Worm (Caenorhabditis elegans) whole organism, young adult: ENCODE results near the gene dhs-19.

ENCODE experiments used
- B0019.2 ChIP-seq: fragments of 200-800 bp; sonication (Bioruptor generic); conservative IDR thresholded peaks from 2 replicates; pipeline ENCODE4 v1.3.6; 2022; ENCODE audit warnings: missing genetic modification reagents, missing genetic modification characterization, missing compliant biosample characterization
- B0035.1 ChIP-seq: sonication (generic microtip); optimal IDR thresholded peaks from 2 replicates; lab custom pipeline; 2016; ENCODE audit warnings: missing genetic modification characterization, mild to moderate bottlenecking, missing compliant biosample characterization, missing genotype, missing genetic modification reagents
- C06A6.2 ChIP-seq: fragments of 200-800 bp; sonication (Bioruptor generic); conservative IDR thresholded peaks from 2 replicates; pipeline ENCODE4 v1.3.6; 2022; ENCODE audit warnings: missing genetic modification characterization, missing compliant biosample characterization
- F10E7.11 ChIP-seq: sonication (generic microtip); optimal IDR thresholded peaks from 2 replicates; lab custom pipeline; 2017; ENCODE audit warnings: mild to moderate bottlenecking, missing genetic modification characterization, moderate library complexity, missing compliant biosample characterization
- F39B2.1 ChIP-seq: fragments of 200-800 bp; sonication (Bioruptor generic); IDR thresholded peaks from 2 replicates; pipeline ENCODE4 v1.3.6; 2022; ENCODE audit warnings: missing genetic modification reagents, missing genetic modification characterization, missing compliant biosample characterization
- F49E8.2 ChIP-seq: sonication (generic microtip); optimal IDR thresholded peaks from 3 replicates; lab custom pipeline; 2017; ENCODE audit warnings: missing genetic modification characterization, mild to moderate bottlenecking, missing compliant biosample characterization, antibody characterized with exemption, moderate library complexity; ENCODE audit not compliant: insufficient read depth
- F55B11.4 ChIP-seq: sonication (generic microtip); optimal IDR thresholded peaks from 2 replicates; lab custom pipeline; 2016; ENCODE audit warnings: missing compliant biosample characterization, missing genetic modification characterization, borderline replicate concordance; ENCODE audit not compliant: insufficient read depth
- F57C9.4 ChIP-seq: sonication (generic microtip); optimal IDR thresholded peaks from 2 replicates; lab custom pipeline; 2017; ENCODE audit warnings: mild to moderate bottlenecking, missing genetic modification characterization, missing compliant biosample characterization
- T07F8.4 ChIP-seq: sonication (generic microtip); optimal IDR thresholded peaks from 2 replicates; lab custom pipeline; 2016; ENCODE audit warnings: mild to moderate bottlenecking, missing genetic modification characterization, moderate library complexity, missing compliant biosample characterization
- Y53F4B.3 ChIP-seq: fragments of 200-800 bp; sonication (Bioruptor generic); IDR thresholded peaks from 2 replicates; pipeline ENCODE4 v1.3.6; 2022; ENCODE audit warnings: missing genetic modification reagents, missing genetic modification characterization, missing compliant biosample characterization
- Y53G8AR.9 ChIP-seq: fragments of 200-800 bp; sonication (Bioruptor generic); conservative IDR thresholded peaks from 2 replicates; pipeline ENCODE4 v1.3.6; 2022; ENCODE audit warnings: missing genetic modification reagents, missing genetic modification characterization, missing compliant biosample characterization
- ZK185.1 ChIP-seq: sonication (generic microtip); optimal IDR thresholded peaks from 2 replicates; lab custom pipeline; 2016; ENCODE audit warnings: mild to moderate bottlenecking, missing genetic modification characterization, missing compliant biosample characterization; ENCODE audit not compliant: poor library complexity, severe bottlenecking
- akir-1 ChIP-seq: fragments of 200-800 bp; sonication (Bioruptor generic); optimal IDR thresholded peaks from 2 replicates; lab custom pipeline; 2018; ENCODE audit warnings: mild to moderate bottlenecking, missing genetic modification characterization, moderate library complexity, missing compliant biosample characterization
- ama-1 ChIP-seq, 3 experiments: fragments of 150-350 bp in 1 of 3; sonication (generic microtip) in 2 of 3; optimal IDR thresholded peaks; 2 replicates each; lab custom pipeline; 2014 to 2018; ENCODE audit warnings: missing biosample characterization in 2 of 3, missing genetic modification characterization in 2 of 3, missing genetic modification reagents in 2 of 3
- athp-1 ChIP-seq: sonication (generic microtip); optimal IDR thresholded peaks from 2 replicates; lab custom pipeline; 2017; ENCODE audit warnings: mild to moderate bottlenecking, missing genetic modification characterization, missing compliant biosample characterization
- attf-3 ChIP-seq: fragments of 200-800 bp; sonication (Bioruptor generic); conservative IDR thresholded peaks from 2 replicates; pipeline ENCODE4 v1.3.6; 2022; ENCODE audit warnings: missing genetic modification reagents, missing genetic modification characterization, missing compliant biosample characterization
- attf-6 ChIP-seq: fragments of 200-800 bp; sonication (Bioruptor generic); IDR thresholded peaks from 2 replicates; pipeline ENCODE4 v1.3.6; 2022; ENCODE audit warnings: missing genetic modification reagents, missing genetic modification characterization, missing compliant biosample characterization
- ccch-3 ChIP-seq: fragments of 200-800 bp; sonication (Bioruptor generic); optimal IDR thresholded peaks from 2 replicates; lab custom pipeline; 2018; ENCODE audit warnings: mild to moderate bottlenecking, missing genetic modification characterization, missing compliant biosample characterization
- cebp-2 ChIP-seq: fragments of 200-800 bp; sonication (Bioruptor generic); IDR thresholded peaks from 2 replicates; pipeline ENCODE4 v1.3.6; 2022; ENCODE audit warnings: missing genetic modification characterization, missing compliant biosample characterization
- ceh-27 ChIP-seq: fragments of 200-800 bp; sonication (Bioruptor generic); optimal IDR thresholded peaks from 2 replicates; lab custom pipeline; 2018; ENCODE audit warnings: mild to moderate bottlenecking, missing genetic modification characterization, moderate library complexity, missing compliant biosample characterization
- ceh-58 ChIP-seq: fragments of 200-800 bp; sonication (Bioruptor generic); IDR thresholded peaks from 2 replicates; pipeline ENCODE4 v1.3.6; 2022; ENCODE audit warnings: missing genetic modification characterization, missing compliant biosample characterization
- chd-7 ChIP-seq: sonication (generic microtip); optimal IDR thresholded peaks from 2 replicates; lab custom pipeline; 2016; ENCODE audit warnings: mild to moderate bottlenecking, missing genetic modification characterization, moderate library complexity, missing compliant biosample characterization
- dox-1 ChIP-seq: fragments of 200-800 bp; sonication (Bioruptor generic); IDR thresholded peaks from 2 replicates; pipeline ENCODE4 v1.3.6; 2022; ENCODE audit warnings: missing genetic modification reagents, missing genetic modification characterization, missing compliant biosample characterization
- dpff-1 ChIP-seq: sonication (generic microtip); optimal IDR thresholded peaks from 2 replicates; lab custom pipeline; 2017; ENCODE audit warnings: mild to moderate bottlenecking, missing genetic modification characterization, missing compliant biosample characterization
- egl-44 ChIP-seq: fragments of 200-800 bp; sonication (Bioruptor generic); IDR thresholded peaks from 2 replicates; pipeline ENCODE4 v1.3.6; 2022; ENCODE audit warnings: missing genetic modification reagents, missing genetic modification characterization, missing compliant biosample characterization
- egrh-3 ChIP-seq: fragments of 200-800 bp; sonication (Bioruptor generic); IDR thresholded peaks from 2 replicates; pipeline ENCODE4 v1.3.6; 2022; ENCODE audit warnings: missing genetic modification reagents, missing genetic modification characterization, missing compliant biosample characterization
- ekl-4 ChIP-seq: fragments of 200-800 bp; sonication (Bioruptor generic); IDR thresholded peaks from 2 replicates; pipeline ENCODE4 v1.3.6; 2022; ENCODE audit warnings: missing genetic modification reagents, missing genetic modification characterization, missing compliant biosample characterization
- fkh-3 ChIP-seq: sonication (generic microtip); optimal IDR thresholded peaks from 2 replicates; lab custom pipeline; 2016; ENCODE audit warnings: mild to moderate bottlenecking, missing genetic modification characterization, missing compliant biosample characterization
- hlh-26 ChIP-seq: fragments of 200-800 bp; sonication (Bioruptor generic); conservative IDR thresholded peaks from 2 replicates; pipeline ENCODE4 v1.3.6; 2022; ENCODE audit warnings: missing genetic modification reagents, missing genetic modification characterization, missing compliant biosample characterization
- hmg-20 ChIP-seq: fragments of 200-800 bp; sonication (Bioruptor generic); IDR thresholded peaks from 2 replicates; pipeline ENCODE4 v1.3.6; 2022; ENCODE audit warnings: missing genetic modification reagents, missing genetic modification characterization, missing compliant biosample characterization
- hsf-1 ChIP-seq: fragments of 200-800 bp; sonication (Bioruptor generic); IDR thresholded peaks from 2 replicates; pipeline ENCODE4 v1.3.6; 2022; ENCODE audit warnings: missing genetic modification reagents, missing genetic modification characterization, missing compliant biosample characterization
- let-526 ChIP-seq: fragments of 200-800 bp; sonication (Bioruptor generic); IDR thresholded peaks from 2 replicates; pipeline ENCODE4 v1.3.6; 2022; ENCODE audit warnings: missing genetic modification reagents, missing genetic modification characterization, missing compliant biosample characterization
- madf-3 ChIP-seq: fragments of 200-800 bp; sonication (Bioruptor generic); IDR thresholded peaks from 2 replicates; pipeline ENCODE4 v1.3.6; 2022; ENCODE audit warnings: missing genetic modification reagents, missing genetic modification characterization, missing compliant biosample characterization
- madf-6 ChIP-seq: fragments of 200-800 bp; sonication (Bioruptor generic); IDR thresholded peaks from 2 replicates; pipeline ENCODE4 v1.3.6; 2022; ENCODE audit warnings: missing genetic modification reagents, missing genetic modification characterization, missing compliant biosample characterization
- mel-28 ChIP-seq: sonication (generic microtip); optimal IDR thresholded peaks from 2 replicates; lab custom pipeline; 2016; ENCODE audit warnings: borderline replicate concordance, mild to moderate bottlenecking, missing genetic modification characterization, missing compliant biosample characterization
- nfya-1 ChIP-seq: sonication (generic microtip); optimal IDR thresholded peaks from 2 replicates; lab custom pipeline; 2017; ENCODE audit warnings: antibody characterized with exemption, missing compliant biosample characterization, missing genetic modification characterization, borderline replicate concordance; ENCODE audit not compliant: insufficient read depth
- nfya-2 ChIP-seq: fragments of 200-800 bp; sonication (Bioruptor generic); IDR thresholded peaks from 2 replicates; pipeline ENCODE4 v1.3.6; 2022; ENCODE audit warnings: missing genetic modification reagents, missing genetic modification characterization, missing compliant biosample characterization
- nhr-120 ChIP-seq: fragments of 200-800 bp; sonication (Bioruptor generic); IDR thresholded peaks from 2 replicates; pipeline ENCODE4 v1.3.6; 2022; ENCODE audit warnings: missing genetic modification characterization, missing compliant biosample characterization
- nhr-179 ChIP-seq: sonication (generic microtip); optimal IDR thresholded peaks from 2 replicates; lab custom pipeline; 2016; ENCODE audit warnings: mild to moderate bottlenecking, missing genetic modification characterization, missing compliant biosample characterization
- nhr-80 ChIP-seq: sonication (generic microtip); optimal IDR thresholded peaks from 2 replicates; lab custom pipeline; 2016; ENCODE audit warnings: missing genetic modification characterization, missing compliant biosample characterization
- pbrm-1 ChIP-seq: fragments of 200-800 bp; sonication (Bioruptor generic); IDR thresholded peaks from 2 replicates; pipeline ENCODE4 v1.3.6; 2022; ENCODE audit warnings: missing genetic modification reagents, missing genetic modification characterization, missing compliant biosample characterization
- rec-8 ChIP-seq, 2 experiments: sonication (generic microtip); optimal IDR thresholded peaks; 2 replicates each; lab custom pipeline; 2016; ENCODE audit warnings: mild to moderate bottlenecking in 2 of 2, missing genetic modification characterization in 2 of 2, missing genetic modification reagents in 2 of 2, missing genotype in 2 of 2, missing biosample characterization in 1 of 2, missing compliant biosample characterization in 1 of 2, moderate library complexity in 1 of 2
- repo-1 ChIP-seq: sonication (generic microtip); optimal IDR thresholded peaks from 2 replicates; lab custom pipeline; 2017; ENCODE audit warnings: mild to moderate bottlenecking, missing genetic modification characterization, missing compliant biosample characterization
- rpc-1 ChIP-seq, 2 experiments: fragments of 150-350 bp in 1 of 2; sonication (generic microtip) in 1 of 2; optimal IDR thresholded peaks; 2 replicates each; lab custom pipeline; 2014 to 2018; ENCODE audit warnings: missing biosample characterization in 1 of 2, missing genetic modification characterization in 1 of 2, missing genetic modification reagents in 1 of 2, missing genotype in 1 of 2
- snpc-3.4 ChIP-seq: sonication (generic microtip); optimal IDR thresholded peaks from 2 replicates; lab custom pipeline; 2017; ENCODE audit warnings: missing genetic modification characterization, mild to moderate bottlenecking, missing compliant biosample characterization, antibody characterized with exemption, moderate library complexity, missing genotype, missing genetic modification reagents
- tbp1 ChIP-seq: fragments of 200-800 bp; sonication (Bioruptor generic); optimal IDR thresholded peaks from 2 replicates; lab custom pipeline; 2018; ENCODE audit warnings: mild to moderate bottlenecking, missing genetic modification characterization, missing compliant biosample characterization
- tbx-9 ChIP-seq: sonication (generic microtip); optimal IDR thresholded peaks from 2 replicates; lab custom pipeline; 2016; ENCODE audit warnings: borderline replicate concordance, missing genetic modification characterization, inconsistent platforms, missing compliant biosample characterization
- unc-62 ChIP-seq: fragments of 150-350 bp; optimal IDR thresholded peaks from 2 replicates; lab custom pipeline; 2014; ENCODE audit warnings: missing biosample characterization, missing genetic modification reagents, missing genetic modification characterization
- ztf-22 ChIP-seq: fragments of 200-800 bp; sonication (Bioruptor generic); optimal IDR thresholded peaks from 2 replicates; lab custom pipeline; 2018; ENCODE audit warnings: mild to moderate bottlenecking, missing genetic modification characterization, moderate library complexity, missing compliant biosample characterization

dhs-19 gene

DNA sequence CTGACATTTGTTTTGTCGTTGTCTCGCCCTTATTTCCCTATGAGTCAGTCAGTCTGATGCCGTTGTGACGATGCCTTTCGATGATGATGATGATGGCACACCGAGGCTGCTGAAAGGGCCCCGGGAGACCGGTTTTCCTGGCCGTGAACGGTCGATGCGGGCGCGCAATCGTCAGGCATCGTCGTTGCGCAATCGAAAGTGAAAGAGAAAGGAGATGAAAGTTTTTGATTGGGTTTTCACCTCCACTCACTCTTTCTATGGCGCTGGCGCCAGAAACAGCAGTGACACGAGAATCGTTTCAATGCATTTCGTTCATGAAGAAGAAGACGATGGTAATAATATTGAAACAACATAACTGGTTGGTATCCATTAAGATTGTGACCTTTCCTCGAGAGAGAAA, 42.7 kb upstream of the dhs-19 start (continued):
- TF ChIP-seq snpc-3.4 (tag; lab: Kevin White, UChicago), result no peak
- TF ChIP-seq F55B11.4, result no peak
- no peak for TF ChIP-seq nfya-2 (GFP tag; lab: Robert Waterston, UW)
- TF ChIP-seq egrh-3 (GFP tag; lab: Robert Waterston, UW), result no peak
- no peak for TF ChIP-seq madf-3 (GFP tag; lab: Robert Waterston, UW)
- no peak for TF ChIP-seq tbx-9
- no peak for TF ChIP-seq attf-3 (GFP tag; lab: Robert Waterston, UW)
- no peak for TF ChIP-seq hmg-20 (GFP tag; lab: Robert Waterston, UW)
- TF ChIP-seq nhr-179, result no peak
- TF ChIP-seq rec-8 (tag; optimal IDR thresholded peaks at IDR 0.05; lab: Kevin White, UChicago), result no peak
- TF ChIP-seq Y53G8AR.9, result 0 out of 2 replicates have a peak, but pooled peaks have one; percentile 19
- TF ChIP-seq tbp1 (GFP tag; lab: Kevin White, UChicago), result no peak
- TF ChIP-seq pbrm-1, result peak; percentile 49; the same call in 1 of the 2 replicates
- no peak for TF ChIP-seq dox-1
- TF ChIP-seq chd-7 (tag; lab: Kevin White, UChicago), result no peak
- TF ChIP-seq ztf-22 (GFP tag; lab: Kevin White, UChicago), result no peak
- no peak for TF ChIP-seq rpc-1 (optimal IDR thresholded peaks at IDR 0.05; lab: Kevin White, UChicago)
- TF ChIP-seq rpc-1 (tag; optimal IDR thresholded peaks at IDR 0.05; lab: Kevin White, UChicago), result no peak
- TF ChIP-seq unc-62 (GFP tag; lab: Kevin White, UChicago), result no peak
- no peak for TF ChIP-seq attf-6 (GFP tag; lab: Robert Waterston, UW)
- no peak for TF ChIP-seq fkh-3
- TF ChIP-seq ZK185.1, result no peak
- TF ChIP-seq Y53F4B.3, result no peak
- TF ChIP-seq madf-6, result no peak
- no peak for TF ChIP-seq ama-1 (optimal IDR thresholded peaks at IDR 0.05; lab: Kevin White, UChicago)
- no peak for TF ChIP-seq ama-1 (GFP tag; optimal IDR thresholded peaks at IDR 0.05; lab: Kevin White, UChicago)
- TF ChIP-seq mel-28 (tag; lab: Kevin White, UChicago), result no peak
- TF ChIP-seq F49E8.2, result no peak
- no peak for TF ChIP-seq egl-44 (GFP tag; lab: Robert Waterston, UW)
- peak; percentile 74 for TF ChIP-seq akir-1
- TF ChIP-seq dpff-1, result no peak
- no peak for TF ChIP-seq F57C9.4 (tag; lab: Kevin White, UChicago)
- no peak for TF ChIP-seq B0035.1 (tag; lab: Kevin White, UChicago)
- no peak for TF ChIP-seq F10E7.11 (tag; lab: Kevin White, UChicago)
- peak; percentile 27 for TF ChIP-seq ceh-27 (GFP tag; lab: Kevin White, UChicago)
- TF ChIP-seq nhr-120 (GFP tag; lab: Robert Waterston, UW), result 0 out of 2 replicates have a peak, but pooled peaks have one; percentile 75
- 0 out of 2 replicates have a peak, but pooled peaks have one; percentile 33 for TF ChIP-seq ceh-58 (GFP tag; lab: Robert Waterston, UW)

ce11 chrV:11532535-11532853, 42.2 kb upstream of the dhs-19 start:
- no peak for TF ChIP-seq hlh-26 (GFP tag; lab: Robert Waterston, UW)
- no peak for TF ChIP-seq F39B2.1
- no peak for TF ChIP-seq T07F8.4
- no peak for TF ChIP-seq dpff-1
- TF ChIP-seq repo-1, result no peak
- no peak for TF ChIP-seq tbp1 (GFP tag; lab: Kevin White, UChicago)
- no peak for TF ChIP-seq ccch-3 (GFP tag; lab: Kevin White, UChicago)
- no peak for TF ChIP-seq hsf-1 (GFP tag; lab: Robert Waterston, UW)
- TF ChIP-seq ekl-4 (GFP tag; lab: Robert Waterston, UW), result no peak
- no peak for TF ChIP-seq let-526 (GFP tag; lab: Robert Waterston, UW)
- 0 out of 2 replicates have a peak, but pooled peaks have one; percentile 7 for TF ChIP-seq C06A6.2 (GFP tag; lab: Robert Waterston, UW)
- no peak for TF ChIP-seq nhr-179
- peak; percentile 49 for TF ChIP-seq nhr-80 (tag; lab: Kevin White, UChicago)
- no peak for TF ChIP-seq B0019.2 (GFP tag; lab: Robert Waterston, UW)
- no peak for TF ChIP-seq fkh-3
- no peak for TF ChIP-seq cebp-2
- no peak for TF ChIP-seq madf-3 (GFP tag; lab: Robert Waterston, UW)
- no peak for TF ChIP-seq athp-1 (tag; lab: Kevin White, UChicago)
- TF ChIP-seq nfya-1 (tag; lab: Kevin White, UChicago), result no peak
- TF ChIP-seq Y53G8AR.9, result 0 out of 2 replicates have a peak, but pooled peaks have one; percentile 2
